Worm (Caenorhabditis elegans) whole organism, L1 larva: ENCODE data around the gene C32H11.4.

ENCODE experiments used
- alr-1 ChIP-seq: fragments of 200-800 bp; sonication (Bioruptor generic); optimal IDR thresholded peaks from 2 replicates; lab custom pipeline; 2018; ENCODE audit warnings: borderline replicate concordance, mild to moderate bottlenecking, missing genetic modification characterization, missing compliant biosample characterization
- ama-1 ChIP-seq: fragments of 150-350 bp; optimal IDR thresholded peaks from 2 replicates; lab custom pipeline; 2014
- ces-1 ChIP-seq: fragments of 150-350 bp; optimal IDR thresholded peaks from 2 replicates; lab custom pipeline; 2014; ENCODE audit warnings: missing biosample characterization, missing genetic modification reagents, missing genetic modification characterization
- lin-13 ChIP-seq: fragments of 150-350 bp; optimal IDR thresholded peaks from 2 replicates; lab custom pipeline; 2014; ENCODE audit warnings: missing biosample characterization, missing genetic modification reagents, missing genetic modification characterization
- mdl-1 ChIP-seq, 2 experiments: fragments of 150-350 bp; optimal IDR thresholded peaks; 2 replicates each; lab custom pipeline; 2014 to 2017; ENCODE audit warnings: missing biosample characterization in 2 of 2, missing genetic modification characterization in 2 of 2, inconsistent platforms in 1 of 2
- mef-2 ChIP-seq: fragments of 150-350 bp; optimal IDR thresholded peaks from 2 replicates; lab custom pipeline; 2014; ENCODE audit warnings: missing biosample characterization, missing genetic modification characterization
- rnt-1 ChIP-seq: sonication (generic microtip); optimal IDR thresholded peaks from 2 replicates; lab custom pipeline; 2016; ENCODE audit warnings: mild to moderate bottlenecking, missing genetic modification characterization, moderate library complexity, missing compliant biosample characterization

DNA sequence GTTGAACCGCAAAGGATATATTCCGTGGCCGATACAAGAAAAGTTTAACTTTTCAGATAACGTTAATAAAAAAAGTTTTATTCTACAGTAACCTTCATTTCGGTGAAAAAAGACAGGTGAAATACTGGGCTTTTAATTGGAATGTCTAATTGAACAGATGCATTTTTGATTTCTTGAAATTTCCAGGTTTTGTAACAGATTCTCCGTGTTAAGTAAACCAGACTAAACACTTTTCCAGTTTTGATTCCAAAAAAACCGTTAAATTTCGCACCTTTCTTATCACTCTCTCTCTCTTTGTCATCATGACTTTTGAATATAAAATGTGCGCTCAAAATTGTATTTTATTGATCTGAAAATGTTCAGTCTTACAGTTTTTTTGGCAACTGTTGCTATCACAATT, 2.8 kb upstream of the C32H11.4 start, which contains the start of gene C32H11.3:
- TF ChIP-seq alr-1 (no peak), ama-1 (lab: Kevin White, UChicago) (no peak), ces-1 (GFP tag; lab: Kevin White, UChicago) (no peak), mdl-1 (tag; optimal IDR thresholded peaks at IDR 0.05; lab: Kevin White, UChicago) (no peak), lin-13 (no peak), rnt-1 (tag; lab: Kevin White, UChicago) (no peak), mef-2 (tag; lab: Kevin White, UChicago) (no peak)
